Fruit fly (Drosophila melanogaster) whole organism, prepupa: Measurements from ENCODE around the gene CG2217.

ENCODE experiments used
- CG10631 ChIP-seq: fragments of 200-800 bp; sonication (Bioruptor generic); optimal IDR thresholded peaks from 2 replicates; lab custom pipeline; 2016; ENCODE audit warnings: missing biosample characterization, missing genetic modification characterization
- CG11762 ChIP-seq: fragments of 200-800 bp; sonication (Bioruptor generic); optimal IDR thresholded peaks from 3 replicates; lab custom pipeline; 2016; ENCODE audit warnings: missing biosample characterization, missing genetic modification characterization; ENCODE audit not compliant: insufficient read depth
- CG15336 ChIP-seq: fragments of 200-800 bp; sonication (Bioruptor generic); IDR thresholded peaks from 2 replicates; pipeline ENCODE4 v1.3.6; 2022; ENCODE audit warnings: missing biosample characterization, missing genetic modification characterization
- CG1621 ChIP-seq: fragments of 200-800 bp; sonication (Bioruptor generic); optimal IDR thresholded peaks from 3 replicates; lab custom pipeline; 2018; ENCODE audit warnings: missing biosample characterization, mild to moderate bottlenecking, missing genetic modification characterization
- CG16779 ChIP-seq: fragments of 200-800 bp; sonication (Bioruptor generic); optimal IDR thresholded peaks from 3 replicates; lab custom pipeline; 2017; ENCODE audit warnings: missing biosample characterization, mild to moderate bottlenecking, missing genetic modification characterization
- CG3032 ChIP-seq: fragments of 200-800 bp; optimal IDR thresholded peaks from 2 replicates; lab custom pipeline; 2019; ENCODE audit warnings: missing biosample characterization, mild to moderate bottlenecking, missing genetic modification characterization, moderate library complexity
- CG31627 ChIP-seq: fragments of 200-800 bp; sonication (Bioruptor generic); optimal IDR thresholded peaks from 3 replicates; lab custom pipeline; 2016; ENCODE audit warnings: missing biosample characterization, missing genetic modification characterization
- CG6276 ChIP-seq: fragments of 200-800 bp; sonication (Bioruptor generic); optimal IDR thresholded peaks from 2 replicates; lab custom pipeline; 2017; ENCODE audit warnings: missing biosample characterization, mild to moderate bottlenecking, missing genetic modification characterization
- CG6808 ChIP-seq: fragments of 200-800 bp; sonication (Bioruptor generic); optimal IDR thresholded peaks from 3 replicates; lab custom pipeline; 2017; ENCODE audit warnings: missing biosample characterization, missing genetic modification characterization, mild to moderate bottlenecking, moderate library complexity, missing genetic modification reagents
- CG8119 ChIP-seq: fragments of 200-800 bp; sonication (Bioruptor generic); IDR thresholded peaks from 3 replicates; pipeline ENCODE4 v1.3.6; 2022; ENCODE audit warnings: missing biosample characterization, missing genetic modification characterization
- CG8632 ChIP-seq: fragments of 200-800 bp; sonication (Bioruptor generic); optimal IDR thresholded peaks from 3 replicates; lab custom pipeline; 2016; ENCODE audit warnings: missing biosample characterization, missing genetic modification characterization
- Eip75B ChIP-seq: fragments of 200-800 bp; sonication (Bioruptor generic); optimal IDR thresholded peaks from 3 replicates; lab custom pipeline; 2016; ENCODE audit warnings: missing biosample characterization, missing genetic modification characterization
- Eip93F ChIP-seq: fragments of 200-800 bp; sonication (Bioruptor generic); optimal IDR thresholded peaks from 2 replicates; lab custom pipeline; 2016; ENCODE audit warnings: missing biosample characterization, mild to moderate bottlenecking, missing genetic modification characterization
- Gug ChIP-seq: fragments of 200-800 bp; sonication (Bioruptor generic); IDR thresholded peaks from 2 replicates; pipeline ENCODE4 v1.3.6; 2022; ENCODE audit warnings: missing biosample characterization, missing genetic modification characterization
- Hr39 ChIP-seq: fragments of 200-800 bp; sonication (Bioruptor generic); optimal IDR thresholded peaks from 2 replicates; lab custom pipeline; 2016; ENCODE audit warnings: missing biosample characterization, missing genetic modification characterization
- Hr4 ChIP-seq: fragments of 200-800 bp; sonication (Bioruptor generic); optimal IDR thresholded peaks from 3 replicates; lab custom pipeline; 2016; ENCODE audit warnings: missing biosample characterization, missing genetic modification characterization
- Lpt ChIP-seq: fragments of 200-800 bp; sonication (Bioruptor generic); optimal IDR thresholded peaks from 3 replicates; lab custom pipeline; 2016; ENCODE audit warnings: missing biosample characterization, missing genetic modification characterization
- Met ChIP-seq: fragments of 200-800 bp; sonication (Bioruptor generic); optimal IDR thresholded peaks from 3 replicates; lab custom pipeline; 2016; ENCODE audit warnings: missing biosample characterization, missing genetic modification characterization
- OdsH ChIP-seq: fragments of 200-800 bp; sonication (Bioruptor generic); optimal IDR thresholded peaks from 3 replicates; lab custom pipeline; 2016; ENCODE audit warnings: missing biosample characterization, missing genetic modification characterization
- Sox14 ChIP-seq: fragments of 200-800 bp; sonication (Bioruptor generic); optimal IDR thresholded peaks from 3 replicates; lab custom pipeline; 2016; ENCODE audit warnings: missing biosample characterization, missing genetic modification characterization
- Sox15 ChIP-seq: fragments of 200-800 bp; sonication (Bioruptor generic); optimal IDR thresholded peaks from 3 replicates; lab custom pipeline; 2016; ENCODE audit warnings: missing biosample characterization, missing genetic modification characterization
- achi ChIP-seq: fragments of 200-800 bp; sonication (Bioruptor generic); optimal IDR thresholded peaks from 3 replicates; lab custom pipeline; 2016; ENCODE audit warnings: missing biosample characterization, missing genetic modification characterization
- dac ChIP-seq: fragments of 200-800 bp; sonication (Bioruptor generic); optimal IDR thresholded peaks from 2 replicates; lab custom pipeline; 2017; ENCODE audit warnings: missing biosample characterization, mild to moderate bottlenecking, missing genetic modification characterization
- dsx ChIP-seq: fragments of 200-800 bp; optimal IDR thresholded peaks from 3 replicates; lab custom pipeline; 2019; ENCODE audit warnings: missing biosample characterization, mild to moderate bottlenecking, missing genetic modification characterization, moderate library complexity; ENCODE audit not compliant: poor library complexity, severe bottlenecking
- fd59A ChIP-seq: fragments of 200-800 bp; sonication (Bioruptor generic); optimal IDR thresholded peaks from 2 replicates; lab custom pipeline; 2017; ENCODE audit warnings: missing biosample characterization, mild to moderate bottlenecking, missing genetic modification characterization, missing genetic modification reagents
- fd85E ChIP-seq: fragments of 200-800 bp; sonication (Bioruptor generic); optimal IDR thresholded peaks from 3 replicates; lab custom pipeline; 2016; ENCODE audit warnings: missing biosample characterization, missing genetic modification characterization
- lz ChIP-seq: fragments of 200-800 bp; sonication (Bioruptor generic); optimal IDR thresholded peaks from 3 replicates; lab custom pipeline; 2016; ENCODE audit warnings: missing biosample characterization, missing genetic modification characterization
- pdm3 ChIP-seq: fragments of 200-800 bp; sonication (Bioruptor generic); optimal IDR thresholded peaks from 3 replicates; lab custom pipeline; 2016; ENCODE audit warnings: missing biosample characterization, missing genetic modification characterization
- salr ChIP-seq, 2 experiments: fragments of 200-800 bp; sonication (Bioruptor generic); optimal IDR thresholded peaks; 3 replicates each; lab custom pipeline; 2016 to 2018; ENCODE audit warnings: missing biosample characterization in 2 of 2, missing genetic modification characterization in 2 of 2, mild to moderate bottlenecking in 1 of 2
- ss ChIP-seq, 2 experiments: fragments of 200-800 bp; sonication (Bioruptor generic); optimal IDR thresholded peaks; 2 replicates in 1 of 2; 3 replicates in 1 of 2; lab custom pipeline; 2017 to 2018; ENCODE audit warnings: mild to moderate bottlenecking in 2 of 2, missing biosample characterization in 2 of 2, missing genetic modification characterization in 2 of 2, moderate library complexity in 1 of 2
- svp ChIP-seq: fragments of 200-800 bp; sonication (Bioruptor generic); peaks from one replicate; lab custom pipeline; 2016; ENCODE audit warnings: missing biosample characterization, missing genetic modification characterization

CG2217 gene

DNA sequence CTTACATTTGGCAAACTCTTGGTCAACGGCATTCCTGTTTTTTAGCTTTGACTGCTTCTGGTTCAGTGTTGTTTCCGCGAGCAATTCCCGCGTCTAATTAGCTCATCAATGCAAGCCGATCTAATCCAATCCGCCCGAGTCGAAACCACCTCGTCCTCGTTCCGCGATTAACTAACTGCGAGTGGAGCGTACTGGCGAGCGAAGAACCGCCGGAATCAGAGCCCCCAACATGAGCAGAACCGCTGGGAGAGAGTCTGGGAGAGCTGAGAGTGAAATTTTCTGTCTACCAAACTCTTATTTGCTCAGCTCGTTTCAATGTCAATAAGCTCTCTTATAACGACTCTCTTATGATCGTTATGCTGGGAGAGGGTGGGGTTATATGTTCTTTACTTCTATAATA lies 27.5 kb upstream of the CG2217 start (continued):
- TF ChIP-seq Eip75B (GFP tag; lab: Kevin White, UChicago) (peak; percentile 49), svp (GFP tag; lab: Kevin White, UChicago) (no peak), CG31627 (GFP tag; lab: Kevin White, UChicago) (peak; percentile 7), fd85E (GFP tag; lab: Kevin White, UChicago) (peak; percentile 87), OdsH (GFP tag; lab: Kevin White, UChicago) (peak; percentile 36), CG16779 (tag; lab: Kevin White, UChicago) (peak; percentile 52), Sox15 (GFP tag; lab: Kevin White, UChicago) (no peak), CG6276 (GFP tag; lab: Kevin White, UChicago) (peak; percentile 36), CG8119 (GFP tag; lab: Robert Waterston, UW) (peak; percentile 43; the same call in 2 of the 3 replicates), achi (GFP tag; lab: Kevin White, UChicago) (peak; percentile 73), lz (GFP tag; lab: Kevin White, UChicago) (peak; percentile 37), Lpt (GFP tag; lab: Kevin White, UChicago) (peak; percentile 44), ss (GFP tag; optimal IDR thresholded peaks at IDR 0.05; lab: Kevin White, UChicago) (peak; percentile 49 to 58), fd59A (GFP tag; lab: Kevin White, UChicago) (no peak), Eip93F (GFP tag; lab: Kevin White, UChicago) (no peak), CG11762 (peak; percentile 24), pdm3 (GFP tag; lab: Kevin White, UChicago) (peak; percentile 56)

- TF ChIP-seq svp (GFP tag; lab: Kevin White, UChicago) = peak; percentile 83
- TF ChIP-seq salr (GFP tag; optimal IDR thresholded peaks at IDR 0.05; lab: Kevin White, UChicago) = no peak
Measured at dm6 chr3R:30449446-30449845, 26.7 kb upstream of the CG2217 start.

- TF ChIP-seq CG3032 (tag; lab: Kevin White, UChicago) = no peak
- TF ChIP-seq OdsH (GFP tag; lab: Kevin White, UChicago) = no peak
- TF ChIP-seq Sox14 (GFP tag; lab: Kevin White, UChicago) = no peak
- TF ChIP-seq CG15336 (GFP tag; lab: Robert Waterston, UW) = no peak
- TF ChIP-seq svp (GFP tag; lab: Kevin White, UChicago) = no peak
- TF ChIP-seq pdm3 (GFP tag; lab: Kevin White, UChicago) = no peak
- TF ChIP-seq Gug (GFP tag; lab: Robert Waterston, UW) = no peak
- TF ChIP-seq CG10631 = no peak
- no peak for TF ChIP-seq Hr39 (GFP tag; lab: Kevin White, UChicago)
- no peak for TF ChIP-seq dac (GFP tag; lab: Kevin White, UChicago)
- no peak for TF ChIP-seq achi (GFP tag; lab: Kevin White, UChicago)
- TF ChIP-seq CG16779 (tag; lab: Kevin White, UChicago) = no peak
- TF ChIP-seq dsx (GFP tag; lab: Kevin White, UChicago) = no peak
- no peak for TF ChIP-seq CG8632 (GFP tag; lab: Kevin White, UChicago)
- TF ChIP-seq CG1621 (tag; lab: Kevin White, UChicago) = no peak
- no peak for TF ChIP-seq CG6808 (GFP tag; lab: Kevin White, UChicago)
- no peak for TF ChIP-seq Met (GFP tag; lab: Kevin White, UChicago)
Measured at dm6 chr3R:30444946-30445345, 22.2 kb upstream of the CG2217 start, which contains the start of gene Osi23. Gene Osi23, minus strand, starts transcription at chr3R:30445046.

dm6 chr3R:30443549-30444133 lies 20.9 kb upstream of the CG2217 start, which contains the start of gene CG15537:
Gene CG15537, minus strand, starts transcription at chr3R:30443599.
- TF ChIP-seq svp (GFP tag; lab: Kevin White, UChicago) (peak; percentile 17), CG6808 (GFP tag; lab: Kevin White, UChicago) (no peak), Hr4 (GFP tag; lab: Kevin White, UChicago) (no peak)
